Fruit fly (Drosophila melanogaster) Kc167 (cell line): ENCODE results near the gene Dph1.

Experiments
- h ChIP-seq: fragments of >200 bp; optimal IDR thresholded peaks from 3 replicates; lab custom pipeline; 2018; ENCODE audit warnings: missing external identifiers
- psq ChIP-seq: fragments of >200 bp; optimal IDR thresholded peaks from 2 replicates; lab custom pipeline; 2017; ENCODE audit warnings: missing external identifiers
- ttk ChIP-seq: sonication (Bioruptor generic); optimal IDR thresholded peaks from 2 replicates; lab custom pipeline; 2017; ENCODE audit warnings: missing external identifiers

- TF ChIP-seq psq = no peak
- TF ChIP-seq h (lab: Kevin White, UChicago) = no peak
- no peak for TF ChIP-seq ttk (lab: Kevin White, UChicago)
These were observed 15.0 kb downstream of the Dph1 start, which contains the start of gene TfIIEalpha for dm6 chr3L:11681794-11682193.
